Fruit fly (Drosophila melanogaster) S2 (cell line): ENCODE measurements around the gene Diedel2.

Experiments
- CG8478 ChIP-seq: fragments of >200 bp; optimal IDR thresholded peaks from 2 replicates; lab custom pipeline; 2018
- CTCF ChIP-seq, 2 experiments: fragments of >200 bp; optimal IDR thresholded peaks; 2 replicates each; lab custom pipeline; 2018

Diedel2 gene

DNA sequence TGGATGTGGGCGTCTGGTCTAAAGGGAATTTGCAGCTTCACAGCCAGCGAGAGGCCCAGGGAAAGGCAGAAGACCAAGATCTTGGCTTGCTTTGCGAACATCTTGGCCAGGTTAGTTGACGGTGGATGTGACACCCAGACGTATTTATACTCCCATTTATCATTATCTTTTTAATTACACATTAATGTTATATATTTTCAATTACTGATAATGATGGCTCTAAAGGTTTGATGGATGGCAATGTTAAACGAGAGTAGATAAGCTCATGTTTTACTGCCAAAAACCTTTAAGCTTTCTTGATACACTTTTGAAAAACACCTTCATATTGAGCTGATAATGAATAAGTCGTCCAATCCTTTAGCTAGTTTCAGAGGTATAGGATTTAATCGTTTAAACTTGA lies 18.6 kb upstream of the Diedel2 start, which contains the start of gene CG11470:
Gene CG11470, minus strand, starts transcription at position 101 of the 400 bp plus-strand sequence.
- TF ChIP-seq CG8478 (lab: Kevin White, UChicago) (no peak), CTCF (optimal IDR thresholded peaks at IDR 0.05; lab: Kevin White, UChicago) (no peak)

DNA sequence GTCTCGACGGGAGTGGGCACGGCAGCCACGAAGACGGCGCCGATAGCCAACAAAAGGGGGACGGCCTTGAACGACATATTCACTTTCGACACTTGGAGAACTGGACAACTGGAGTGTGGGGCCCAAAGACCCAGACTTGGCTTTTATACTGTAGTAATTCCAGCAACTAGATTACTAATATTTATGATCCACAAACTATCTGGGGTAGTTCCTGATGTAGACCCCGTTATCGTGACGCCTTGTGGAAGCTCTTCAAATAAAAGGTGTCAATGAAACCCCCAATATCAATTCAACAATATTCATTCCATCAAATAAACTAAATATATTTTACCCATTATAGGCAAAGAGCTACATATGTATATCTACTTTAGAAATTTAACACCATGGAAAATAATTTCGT lies 17.5 kb upstream of the Diedel2 start, which contains the start of gene CG31041:
Gene CG31041, minus strand, starts transcription at position 101 of the 400 bp plus-strand sequence.
- TF ChIP-seq CTCF (optimal IDR thresholded peaks at IDR 0.05; lab: Kevin White, UChicago) (no peak), CG8478 (lab: Kevin White, UChicago) (no peak)

dm6 chr3R:29591481-29592138 lies 16.7 kb upstream of the Diedel2 start, which contains the start of gene alph:
alph (plus strand) TSS chr3R:29591831.
- TF ChIP-seq CG8478 (lab: Kevin White, UChicago) (no peak), CTCF (optimal IDR thresholded peaks at IDR 0.05; lab: Kevin White, UChicago) (peak; percentile 76 to 82)

dm6 chr3R:29592139-29592814 lies 16.0 kb upstream of the Diedel2 start:
- no peak for TF ChIP-seq CTCF (optimal IDR thresholded peaks at IDR 0.05; lab: Kevin White, UChicago)
- TF ChIP-seq CG8478 (lab: Kevin White, UChicago), result no peak

dm6 chr3R:29600762-29601161 lies 7.5 kb upstream of the Diedel2 start, which contains the start of gene CG7568:
CG7568 (minus strand) TSS chr3R:29600862.
- TF ChIP-seq CTCF (optimal IDR thresholded peaks at IDR 0.05; lab: Kevin White, UChicago), result no peak
- TF ChIP-seq CG8478 (lab: Kevin White, UChicago), result no peak

- TF ChIP-seq CG8478 (lab: Kevin White, UChicago), result no peak
- no peak for TF ChIP-seq CTCF (optimal IDR thresholded peaks at IDR 0.05; lab: Kevin White, UChicago)
These were observed 2.7 kb downstream of the Diedel2 start for dm6 chr3R:29610958-29611357.

DNA sequence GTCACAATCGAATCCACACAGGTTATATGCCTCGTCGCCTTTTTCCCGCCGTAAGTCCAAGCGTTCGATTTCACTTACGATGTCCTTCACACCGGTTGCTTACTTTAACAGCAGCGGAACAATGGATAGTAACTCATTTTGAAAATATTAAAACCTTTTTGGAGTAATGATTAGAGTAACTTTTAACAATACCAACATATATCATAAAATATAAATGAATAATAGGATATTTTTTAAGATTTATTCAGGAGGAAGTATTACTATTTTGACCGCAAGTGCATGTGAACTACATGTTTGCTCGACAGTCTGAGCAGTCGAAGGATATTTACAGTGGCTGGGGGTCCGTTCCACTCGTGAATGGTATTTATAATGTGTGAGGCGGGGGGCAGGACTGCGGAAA lies 8.9 kb downstream of the Diedel2 start:
- TF ChIP-seq CTCF (optimal IDR thresholded peaks at IDR 0.05; lab: Kevin White, UChicago) (no peak), CG8478 (lab: Kevin White, UChicago) (no peak)

- no peak for TF ChIP-seq CTCF (optimal IDR thresholded peaks at IDR 0.05; lab: Kevin White, UChicago)
- TF ChIP-seq CG8478 (lab: Kevin White, UChicago), result no peak
These were observed 9.5 kb downstream of the Diedel2 start for dm6 chr3R:29617709-29618212.

DNA sequence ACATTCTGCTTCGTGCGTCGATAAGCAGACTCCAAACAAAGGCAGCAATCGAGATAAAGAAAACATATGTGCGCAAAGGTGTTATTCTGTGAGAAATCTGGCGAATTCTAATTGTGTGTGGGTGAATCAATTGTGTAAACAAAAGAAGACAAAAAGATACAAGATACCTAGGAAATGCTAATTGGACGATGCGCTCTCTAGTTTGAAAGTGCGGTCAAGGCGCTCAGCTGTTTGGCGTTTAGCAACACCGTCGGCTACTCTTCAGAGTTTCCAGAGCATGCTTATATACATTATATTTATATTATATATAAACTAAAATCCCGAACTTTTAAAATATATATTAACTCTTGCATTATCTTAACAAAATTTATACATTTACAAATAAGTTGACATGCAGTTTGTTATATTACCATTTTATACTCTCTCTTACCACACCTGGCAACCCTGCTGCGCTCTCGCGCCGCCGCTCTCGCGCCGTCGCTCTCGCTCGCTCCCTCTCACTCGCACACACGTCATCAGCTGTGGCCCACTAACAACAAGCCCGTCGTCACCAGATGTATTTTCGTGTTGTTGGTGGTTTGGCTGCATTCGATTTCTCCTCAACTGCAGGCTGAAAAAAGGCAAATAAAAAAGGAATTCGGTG lies 10.4 kb downstream of the Diedel2 start, which contains the start of gene CG1907:
Gene CG1907, plus strand, starts transcription at position 551 of the 643 bp plus-strand sequence.
- no peak for TF ChIP-seq CG8478 (lab: Kevin White, UChicago)
- no peak for TF ChIP-seq CTCF (optimal IDR thresholded peaks at IDR 0.05; lab: Kevin White, UChicago)

- TF ChIP-seq CTCF (optimal IDR thresholded peaks at IDR 0.05; lab: Kevin White, UChicago), result no peak
These were observed 12.6 kb downstream of the Diedel2 start for dm6 chr3R:29620712-29621479.

- TF ChIP-seq CTCF (optimal IDR thresholded peaks at IDR 0.05; lab: Kevin White, UChicago), result no peak
- no peak for TF ChIP-seq CG8478 (lab: Kevin White, UChicago)
These were observed 17.6 kb downstream of the Diedel2 start for dm6 chr3R:29625883-29626282.

- TF ChIP-seq CTCF (optimal IDR thresholded peaks at IDR 0.05; lab: Kevin White, UChicago), result no peak
- no peak for TF ChIP-seq CG8478 (lab: Kevin White, UChicago)
These were observed 43.2 kb downstream of the Diedel2 start for dm6 chr3R:29651488-29651887.
